Fruit fly (Drosophila melanogaster): Measurements from ENCODE around the gene CG4116.
A peak's percentile ranks its signal among the peaks of the same experiment; 100 is the strongest.

CG4116 gene

DNA sequence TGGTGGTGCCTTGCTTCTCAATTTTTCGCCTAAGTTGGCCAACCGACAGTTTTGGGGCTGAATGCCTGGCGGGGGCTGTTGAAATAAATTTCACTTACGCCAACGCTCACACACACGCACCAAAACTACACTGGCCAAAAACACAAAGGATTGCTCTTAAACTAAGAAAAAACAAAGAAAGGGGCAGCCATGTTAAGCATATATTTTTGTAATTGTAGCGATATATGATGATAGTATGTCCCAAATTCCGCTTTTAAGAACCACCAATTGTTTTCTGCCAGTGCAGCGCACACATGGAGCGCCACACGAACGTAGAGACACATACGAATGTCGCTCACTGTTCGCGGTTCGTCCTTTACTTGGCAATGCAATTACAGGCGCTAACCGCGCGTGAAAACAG is 930 bp upstream of the CG4116 start (continued):
- TF ChIP-seq CG17802 (tag; optimal IDR thresholded peaks at IDR 0.05) (peak; percentile 23), Adf1 (GFP tag; IDR thresholded peaks at IDR 0.05) (no peak), stc (GFP tag; IDR thresholded peaks at IDR 0.05) (0 out of 2 replicates have a peak, but pooled peaks have one; percentile 23), Atf3 (GFP tag; optimal IDR thresholded peaks at IDR 0.05) (peak; percentile 27), Kr (GFP tag; optimal IDR thresholded peaks at IDR 0.05) (no peak), BEAF-32 (GFP tag; optimal IDR thresholded peaks at IDR 0.05) (no peak), sc (optimal IDR thresholded peaks at IDR 0.05) (no peak), sc (GFP tag; optimal IDR thresholded peaks at IDR 0.05) (no peak), CG17186 (GFP tag; optimal IDR thresholded peaks at IDR 0.05) (no peak), GATAe (GFP tag; conservative IDR thresholded peaks at IDR 0.05) (no peak), CG11723 (GFP tag; optimal IDR thresholded peaks at IDR 0.05) (no peak), CG12071 (GFP tag; optimal IDR thresholded peaks at IDR 0.05) (peak; percentile 13), CG5953 (GFP tag; IDR thresholded peaks at IDR 0.05) (no peak), CG11696 (GFP tag; IDR thresholded peaks at IDR 0.05) (no peak), CG6683 (GFP tag; optimal IDR thresholded peaks at IDR 0.05) (no peak), psq (GFP tag; optimal IDR thresholded peaks at IDR 0.05) (no peak), Taf1 (GFP tag; IDR thresholded peaks at IDR 0.05) (no peak), HmgD (GFP tag; optimal IDR thresholded peaks at IDR 0.05) (no peak), CG18262 (tag; optimal IDR thresholded peaks at IDR 0.05) (peak; percentile 19), CG3407 (GFP tag; optimal IDR thresholded peaks at IDR 0.05) (peak; percentile 39), CG10147 (GFP tag; optimal IDR thresholded peaks at IDR 0.05) (no peak), maf-S (GFP tag; optimal IDR thresholded peaks at IDR 0.05) (peak; percentile 4), CG10543 (GFP tag; optimal IDR thresholded peaks at IDR 0.05) (no peak), Ada2b (GFP tag; IDR thresholded peaks at IDR 0.05) (peak; percentile 28; the same call in 1 of the 2 replicates), CG7928 (GFP tag; optimal IDR thresholded peaks at IDR 0.05) (no peak), Dip2 (GFP tag; IDR thresholded peaks at IDR 0.05) (no peak), NC2α (GFP tag; optimal IDR thresholded peaks at IDR 0.05) (no peak), kah (GFP tag; optimal IDR thresholded peaks at IDR 0.05) (no peak), pzg (GFP tag; optimal IDR thresholded peaks at IDR 0.05) (no peak), CkIIα-i1 (GFP tag; IDR thresholded peaks at IDR 0.05) (no peak), bsh (GFP tag; optimal IDR thresholded peaks at IDR 0.05) (peak in 1 of 2 experiments; percentile 63), CG10431 (GFP tag; optimal IDR thresholded peaks at IDR 0.05) (no peak), lbe (GFP tag; optimal IDR thresholded peaks at IDR 0.05) (no peak), CG2678 (tag; optimal IDR thresholded peaks at IDR 0.05) (peak; percentile 51), Ets97D (GFP tag; optimal IDR thresholded peaks at IDR 0.05) (no peak), CG6175 (GFP tag; IDR thresholded peaks at IDR 0.05) (no peak), B-H1 (GFP tag; IDR thresholded peaks at IDR 0.05) (no peak; the same call in 2 of the 3 replicates), CG12769 (tag; optimal IDR thresholded peaks at IDR 0.05) (peak; percentile 14), CG11085 (GFP tag; IDR thresholded peaks at IDR 0.05) (no peak), Asciz (GFP tag; optimal IDR thresholded peaks at IDR 0.05) (no peak), Myb (GFP tag; optimal IDR thresholded peaks at IDR 0.05) (peak; percentile 32), CG9437 (GFP tag; optimal IDR thresholded peaks at IDR 0.05) (no peak), sob (GFP tag; IDR thresholded peaks at IDR 0.05) (peak; percentile 46; the same call in 1 of the 2 replicates), CG34224 (GFP tag; IDR thresholded peaks at IDR 0.05; ENCODE audit: partially characterized antibody) (no peak), fd102C (GFP tag; optimal IDR thresholded peaks at IDR 0.05) (no peak), CG15601 (tag; optimal IDR thresholded peaks at IDR 0.05) (peak; percentile 25), h (optimal IDR thresholded peaks at IDR 0.05) (no peak), cato (GFP tag; optimal IDR thresholded peaks at IDR 0.05; ENCODE audit: borderline replicate concordance) (no peak), pho (GFP tag; optimal IDR thresholded peaks at IDR 0.05) (no peak), pros (GFP tag; optimal IDR thresholded peaks at IDR 0.05) (no peak), br (optimal IDR thresholded peaks at IDR 0.05) (no peak), Lpt (GFP tag; optimal IDR thresholded peaks at IDR 0.05) (no peak)
